Worm (Caenorhabditis elegans): ENCODE data around the gene dgk-5.

- TF ChIP-seq flt-1 (GFP tag; IDR thresholded peaks at IDR 0.05) (no peak), ref-1 (GFP tag; conservative IDR thresholded peaks at IDR 0.05) (no peak), ztf-29 (GFP tag; IDR thresholded peaks at IDR 0.05) (no peak), ztf-23 (GFP tag; IDR thresholded peaks at IDR 0.05) (no peak), klf-2 (GFP tag; conservative IDR thresholded peaks at IDR 0.05) (no peak), tab-1 (GFP tag; IDR thresholded peaks at IDR 0.05) (no peak), med-1 (GFP tag; optimal IDR thresholded peaks at IDR 0.05; ENCODE audit: insufficient read depth) (no peak), T22C8.4 (GFP tag; IDR thresholded peaks at IDR 0.05) (no peak), cog-1 (tag; optimal IDR thresholded peaks at IDR 0.05) (no peak)
Observed at ce11 chrII:6498609-6499008, 27.7 kb upstream of the dgk-5 start.

Measured in whole organism, midembryonic.